Fruit fly (Drosophila melanogaster) whole organism, embryonic: ENCODE measurements around the gene Pld3.
A peak's percentile ranks its signal among the peaks of the same experiment; 100 is the strongest.

Experiments used
- Atf3 ChIP-seq: fragments of 200-800 bp; sonication (Bioruptor generic); optimal IDR thresholded peaks from 3 replicates; lab custom pipeline; 2016; ENCODE audit warnings: missing biosample characterization, missing genetic modification characterization
- CG10147 ChIP-seq: fragments of 200-800 bp; sonication (Bioruptor generic); optimal IDR thresholded peaks from 2 replicates; lab custom pipeline; 2019; ENCODE audit warnings: missing biosample characterization, mild to moderate bottlenecking, missing genetic modification characterization, moderate library complexity
- CG10209 ChIP-seq: fragments of 200-800 bp; sonication (Bioruptor generic); optimal IDR thresholded peaks from 3 replicates; lab custom pipeline; 2017; ENCODE audit warnings: missing biosample characterization, mild to moderate bottlenecking, missing genetic modification characterization, missing genetic modification reagents
- CG11723 ChIP-seq: fragments of 200-800 bp; sonication (Bioruptor generic); optimal IDR thresholded peaks from 2 replicates; lab custom pipeline; 2017; ENCODE audit warnings: missing biosample characterization, mild to moderate bottlenecking, missing genetic modification characterization
- CG12236 ChIP-seq: fragments of 200-800 bp; sonication (Bioruptor generic); optimal IDR thresholded peaks from 2 replicates; lab custom pipeline; 2016; ENCODE audit warnings: missing biosample characterization, missing genetic modification characterization
- CG14441 ChIP-seq: fragments of 200-800 bp; sonication (Bioruptor generic); IDR thresholded peaks from 2 replicates; pipeline ENCODE4 v1.3.6; 2022; ENCODE audit warnings: missing biosample characterization, missing genetic modification characterization
- CG15269 ChIP-seq: fragments of 200-800 bp; sonication (Bioruptor generic); optimal IDR thresholded peaks from 2 replicates; lab custom pipeline; 2018; ENCODE audit warnings: missing biosample characterization, mild to moderate bottlenecking, missing genetic modification characterization, moderate library complexity
- CG15479 ChIP-seq: fragments of 200-800 bp; sonication (Bioruptor generic); optimal IDR thresholded peaks from 3 replicates; lab custom pipeline; 2019; ENCODE audit warnings: missing biosample characterization, mild to moderate bottlenecking, missing genetic modification characterization, moderate library complexity
- CG15514 ChIP-seq: fragments of 200-800 bp; sonication (Bioruptor generic); optimal IDR thresholded peaks from 3 replicates; lab custom pipeline; 2017; ENCODE audit warnings: missing biosample characterization, missing genetic modification characterization, mild to moderate bottlenecking, moderate library complexity, missing genetic modification reagents
- CG17186 ChIP-seq: fragments of 200-800 bp; sonication (Bioruptor generic); optimal IDR thresholded peaks from 3 replicates; lab custom pipeline; 2017; ENCODE audit warnings: missing biosample characterization, missing genetic modification reagents, missing genetic modification characterization
- CG17829 ChIP-seq: fragments of 200-800 bp; optimal IDR thresholded peaks from 2 replicates; lab custom pipeline; 2019; ENCODE audit warnings: missing biosample characterization, mild to moderate bottlenecking, missing genetic modification characterization, moderate library complexity
- CG18011 ChIP-seq: fragments of 200-800 bp; sonication (Bioruptor generic); optimal IDR thresholded peaks from 2 replicates; lab custom pipeline; 2017; ENCODE audit warnings: missing biosample characterization, missing genetic modification characterization, mild to moderate bottlenecking, moderate library complexity, missing genotype
- CG2116 ChIP-seq: fragments of 200-800 bp; sonication (Bioruptor generic); optimal IDR thresholded peaks from 3 replicates; lab custom pipeline; 2018; ENCODE audit warnings: missing biosample characterization, mild to moderate bottlenecking, missing genetic modification characterization
- CG2889 ChIP-seq: fragments of 200-800 bp; sonication (Bioruptor generic); IDR thresholded peaks from 3 replicates; pipeline ENCODE4 v1.3.6; 2022; ENCODE audit warnings: missing biosample characterization, missing genetic modification characterization
- CG32767 ChIP-seq: fragments of 200-800 bp; sonication (Bioruptor generic); IDR thresholded peaks from 2 replicates; pipeline ENCODE4 v1.3.6; 2022; ENCODE audit warnings: missing biosample characterization, missing genetic modification characterization
- CG33213 ChIP-seq: fragments of 200-800 bp; sonication (Bioruptor generic); optimal IDR thresholded peaks from 3 replicates; lab custom pipeline; 2016; ENCODE audit warnings: missing biosample characterization, missing genetic modification characterization
- CG3847 ChIP-seq: fragments of 200-800 bp; sonication (Bioruptor generic); IDR thresholded peaks from 2 replicates; pipeline ENCODE4 v1.3.6; 2022; ENCODE audit warnings: missing biosample characterization, missing genetic modification characterization
- CG8924 ChIP-seq: fragments of 200-800 bp; optimal IDR thresholded peaks from 3 replicates; lab custom pipeline; 2019; ENCODE audit warnings: missing biosample characterization, mild to moderate bottlenecking, missing genetic modification characterization, moderate library complexity
- CG9817 ChIP-seq: fragments of 200-800 bp; sonication (Bioruptor generic); optimal IDR thresholded peaks from 2 replicates; lab custom pipeline; 2018; ENCODE audit warnings: missing biosample characterization, mild to moderate bottlenecking, missing genetic modification characterization, moderate library complexity
- Gug ChIP-seq: fragments of 200-800 bp; sonication (Bioruptor generic); IDR thresholded peaks from 4 replicates; pipeline ENCODE4 v1.3.6; 2022; ENCODE audit warnings: missing biosample characterization, missing genetic modification characterization
- HLH3B ChIP-seq: fragments of 200-800 bp; sonication (Bioruptor generic); IDR thresholded peaks from 2 replicates; pipeline ENCODE4 v1.3.6; 2022; ENCODE audit warnings: missing biosample characterization, missing genetic modification characterization
- HLH4C ChIP-seq: fragments of 200-800 bp; sonication (Bioruptor generic); IDR thresholded peaks from 3 replicates; pipeline ENCODE4 v1.3.6; 2022; ENCODE audit warnings: missing biosample characterization, missing genetic modification characterization; ENCODE audit not compliant: partially characterized antibody
- HLH54F ChIP-seq: fragments of 200-800 bp; sonication (Bioruptor generic); optimal IDR thresholded peaks from 3 replicates; lab custom pipeline; 2016; ENCODE audit warnings: missing biosample characterization, missing genetic modification characterization
- Hmx ChIP-seq: fragments of 200-800 bp; sonication (Bioruptor generic); optimal IDR thresholded peaks from 2 replicates; lab custom pipeline; 2016; ENCODE audit warnings: missing biosample characterization, missing genetic modification characterization
- Hr39 ChIP-seq: fragments of >200 bp; optimal IDR thresholded peaks from 2 replicates; lab custom pipeline; 2017
- Med ChIP-seq: fragments of 200-800 bp; sonication (Bioruptor generic); peaks from one replicate; lab custom pipeline; 2016; ENCODE audit warnings: missing biosample characterization, missing genetic modification characterization, mild to moderate bottlenecking, inconsistent platforms, moderate library complexity
- Ptx1 ChIP-seq: fragments of 200-800 bp; sonication (Bioruptor generic); IDR thresholded peaks from 2 replicates; pipeline ENCODE4 v1.3.6; 2022; ENCODE audit warnings: missing biosample characterization, missing genetic modification characterization
- Ravus ChIP-seq: fragments of 200-800 bp; sonication (Bioruptor generic); IDR thresholded peaks from 2 replicates; pipeline ENCODE4 v1.3.6; 2022; ENCODE audit warnings: missing biosample characterization, missing genetic modification characterization
- Rfx ChIP-seq: fragments of 200-800 bp; sonication (Bioruptor generic); IDR thresholded peaks from 2 replicates; pipeline ENCODE4 v1.3.6; 2022; ENCODE audit warnings: missing biosample characterization, missing genetic modification characterization
- Sry-δ ChIP-seq: fragments of 200-800 bp; sonication (Bioruptor generic); optimal IDR thresholded peaks from 2 replicates; lab custom pipeline; 2016; ENCODE audit warnings: missing biosample characterization, missing genetic modification characterization
- TFAM ChIP-seq: fragments of 200-800 bp; sonication (Bioruptor generic); optimal IDR thresholded peaks from 2 replicates; lab custom pipeline; 2017; ENCODE audit warnings: missing biosample characterization, missing genetic modification characterization, inconsistent platforms
- Taf1 ChIP-seq: fragments of 200-800 bp; sonication (Bioruptor generic); IDR thresholded peaks from 2 replicates; pipeline ENCODE4 v1.3.6; 2022; ENCODE audit warnings: missing biosample characterization, missing genetic modification characterization
- Usf ChIP-seq: fragments of 200-800 bp; sonication (Bioruptor generic); optimal IDR thresholded peaks from 2 replicates; lab custom pipeline; 2017; ENCODE audit warnings: missing genotype, missing biosample characterization, missing genetic modification characterization
- bigmax ChIP-seq: fragments of 200-800 bp; sonication (Bioruptor generic); optimal IDR thresholded peaks from 2 replicates; lab custom pipeline; 2018; ENCODE audit warnings: missing biosample characterization, mild to moderate bottlenecking, missing genetic modification characterization
- btn ChIP-seq: fragments of 200-800 bp; sonication (Bioruptor generic); optimal IDR thresholded peaks from 2 replicates; lab custom pipeline; 2016; ENCODE audit warnings: missing biosample characterization, missing genetic modification characterization
- cato ChIP-seq: fragments of 200-800 bp; sonication (Bioruptor generic); optimal IDR thresholded peaks from 2 replicates; lab custom pipeline; 2016; ENCODE audit warnings: missing biosample characterization, missing genetic modification characterization, borderline replicate concordance
- ci ChIP-seq: fragments of 200-800 bp; sonication (Bioruptor generic); IDR thresholded peaks from 3 replicates; pipeline ENCODE4 v1.3.6; 2022; ENCODE audit warnings: missing biosample characterization, missing genetic modification characterization
- emc ChIP-seq: fragments of 200-800 bp; sonication (Bioruptor generic); optimal IDR thresholded peaks from 2 replicates; lab custom pipeline; 2016; ENCODE audit warnings: missing biosample characterization, missing genetic modification characterization
- fd102C ChIP-seq: fragments of 200-800 bp; sonication (Bioruptor generic); optimal IDR thresholded peaks from 2 replicates; lab custom pipeline; 2018; ENCODE audit warnings: missing biosample characterization, mild to moderate bottlenecking, missing genetic modification characterization, moderate library complexity
- gce ChIP-seq: fragments of 200-800 bp; sonication (Bioruptor generic); IDR thresholded peaks from 3 replicates; pipeline ENCODE4 v1.3.6; 2022; ENCODE audit warnings: missing biosample characterization, missing genetic modification characterization
- jumu ChIP-seq: fragments of 200-800 bp; sonication (Bioruptor generic); optimal IDR thresholded peaks from 3 replicates; lab custom pipeline; 2016; ENCODE audit warnings: missing biosample characterization, missing genetic modification characterization
- lmd ChIP-seq: fragments of 200-800 bp; sonication (Bioruptor generic); IDR thresholded peaks from 2 replicates; pipeline ENCODE4 v1.3.6; 2022; ENCODE audit warnings: missing biosample characterization, missing genetic modification characterization
- luna ChIP-seq: fragments of 200-800 bp; sonication (Bioruptor generic); optimal IDR thresholded peaks from 2 replicates; lab custom pipeline; 2016; ENCODE audit warnings: missing biosample characterization, missing genetic modification characterization
- mam ChIP-seq: fragments of 200-800 bp; sonication (Bioruptor generic); optimal IDR thresholded peaks from 3 replicates; lab custom pipeline; 2016; ENCODE audit warnings: missing biosample characterization, missing genetic modification characterization
- pan ChIP-seq, 4 experiments: fragments of >200 bp in 3 of 4; fragments of 200-800 bp in 1 of 4; sonication (Bioruptor generic) in 1 of 4; optimal IDR thresholded peaks in 3 of 4; IDR thresholded peaks in 1 of 4; 2 replicates each; pipeline versions ENCODE4 v1.3.6 to Lab custom; 2017 to 2022; ENCODE audit warnings: missing biosample characterization in 2 of 4, missing genetic modification characterization in 2 of 4, mixed read lengths in 1 of 4
- pnt ChIP-seq: fragments of 200-800 bp; sonication (Bioruptor generic); optimal IDR thresholded peaks from 3 replicates; lab custom pipeline; 2016; ENCODE audit warnings: missing biosample characterization, missing genetic modification characterization
- psq ChIP-seq: fragments of 200-800 bp; sonication (Bioruptor generic); optimal IDR thresholded peaks from 2 replicates; lab custom pipeline; 2017; ENCODE audit warnings: missing biosample characterization, missing genetic modification characterization
- row ChIP-seq: fragments of 200-800 bp; sonication (Bioruptor generic); IDR thresholded peaks from 3 replicates; pipeline ENCODE4 v1.3.6; 2022; ENCODE audit warnings: missing biosample characterization, missing genetic modification characterization
- slou ChIP-seq: fragments of 200-800 bp; sonication (Bioruptor generic); optimal IDR thresholded peaks from 3 replicates; lab custom pipeline; 2016; ENCODE audit warnings: missing biosample characterization, missing genetic modification characterization
- tup ChIP-seq: fragments of 200-800 bp; sonication (Bioruptor generic); optimal IDR thresholded peaks from 2 replicates; lab custom pipeline; 2016; ENCODE audit warnings: missing biosample characterization, mild to moderate bottlenecking, missing genetic modification characterization, moderate library complexity
- wdn ChIP-seq: fragments of 200-800 bp; sonication (Bioruptor generic); IDR thresholded peaks from 2 replicates; pipeline ENCODE4 v1.3.6; 2022; ENCODE audit warnings: missing biosample characterization, missing genetic modification characterization
- z ChIP-seq: fragments of 200-800 bp; sonication (Bioruptor generic); IDR thresholded peaks from 3 replicates; pipeline ENCODE4 v1.3.6; 2022; ENCODE audit warnings: missing biosample characterization, missing genetic modification characterization

Gene Pld3

DNA sequence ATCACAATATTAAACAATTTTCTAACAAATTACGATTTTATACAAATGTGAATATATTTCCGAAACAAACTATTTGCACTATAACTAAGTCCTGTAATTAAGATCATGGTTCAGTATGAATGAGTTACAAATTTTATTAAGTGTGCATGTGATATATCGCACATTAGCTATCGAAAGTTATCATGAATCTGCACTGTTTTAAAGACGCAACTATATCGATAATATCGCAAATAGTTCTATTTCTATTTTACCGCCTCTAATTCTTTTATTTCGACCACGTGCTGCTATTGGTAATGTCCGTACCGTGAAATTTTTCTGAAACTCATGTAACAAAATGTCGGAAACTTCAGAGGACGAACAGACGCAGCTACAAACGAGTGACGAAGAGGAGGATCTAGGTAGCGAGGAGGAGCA lies 15.7 kb upstream of the Pld3 start, which contains the start of gene pths (continued):
- TF ChIP-seq fd102C (no peak), emc (no peak), Med (GFP tag; lab: Kevin White, UChicago) (peak; percentile 84), CG3847 (peak; percentile 59; the same call in 1 of the 2 replicates), slou (GFP tag; lab: Kevin White, UChicago) (peak; percentile 60), CG18011 (GFP tag; lab: Kevin White, UChicago) (no peak), wdn (GFP tag; lab: Robert Waterston, UW) (no peak), psq (GFP tag; lab: Kevin White, UChicago) (no peak), jumu (GFP tag; lab: Kevin White, UChicago) (peak; percentile 58), Atf3 (GFP tag; lab: Kevin White, UChicago) (no peak), CG17829 (tag; lab: Kevin White, UChicago) (peak; percentile 39), row (GFP tag; lab: Robert Waterston, UW) (peak; percentile 92), CG14441 (GFP tag; lab: Robert Waterston, UW) (peak; percentile 44; the same call in 1 of the 2 replicates), HLH4C (GFP tag; lab: Robert Waterston, UW) (peak; percentile 77), cato (GFP tag; lab: Kevin White, UChicago) (no peak), Taf1 (GFP tag; lab: Robert Waterston, UW) (no peak), CG10209 (GFP tag; lab: Kevin White, UChicago) (no peak), Hmx (GFP tag; lab: Kevin White, UChicago) (no peak), Usf (GFP tag; lab: Kevin White, UChicago) (peak; percentile 45), Ravus (GFP tag; lab: Robert Waterston, UW) (no peak), CG12236 (GFP tag; lab: Kevin White, UChicago) (no peak), CG11723 (GFP tag; lab: Kevin White, UChicago) (no peak), pan (optimal IDR thresholded peaks at IDR 0.05; lab: Kevin White, UChicago) (no peak), pan (GFP tag; optimal IDR thresholded peaks at IDR 0.05 in 1 of 2, IDR thresholded peaks at IDR 0.05 in 1 of 2) (peak in 1 of 2 experiments; percentile 51), CG17186 (GFP tag; lab: Kevin White, UChicago) (peak; percentile 65), HLH54F (GFP tag; lab: Kevin White, UChicago) (peak; percentile 60), CG15514 (GFP tag; lab: Kevin White, UChicago) (peak; percentile 72), pnt (GFP tag; lab: Kevin White, UChicago) (peak; percentile 56), z (GFP tag; lab: Robert Waterston, UW) (no peak), luna (GFP tag; lab: Kevin White, UChicago) (no peak), TFAM (no peak), CG32767 (GFP tag; lab: Robert Waterston, UW) (no peak), CG9817 (tag; lab: Kevin White, UChicago) (peak; percentile 68), CG2116 (peak; percentile 96), Sry-δ (GFP tag; lab: Kevin White, UChicago) (peak; percentile 97), ci (GFP tag; lab: Robert Waterston, UW) (no peak), CG15479 (GFP tag; lab: Kevin White, UChicago) (no peak), tup (GFP tag; lab: Kevin White, UChicago) (no peak), CG8924 (tag; lab: Kevin White, UChicago) (peak; percentile 15), HLH3B (GFP tag; lab: Robert Waterston, UW) (0 out of 2 replicates have a peak, but pooled peaks have one; percentile 4), Rfx (GFP tag; lab: Robert Waterston, UW) (peak; percentile 77), CG10147 (GFP tag; lab: Kevin White, UChicago) (no peak), CG33213 (peak; percentile 36), mam (peak; percentile 79), CG15269 (tag; lab: Kevin White, UChicago) (no peak), Hr39 (lab: Kevin White, UChicago) (no peak), bigmax (no peak), Gug (GFP tag; lab: Robert Waterston, UW) (no peak), CG2889 (GFP tag; lab: Robert Waterston, UW) (0 out of 3 replicates have a peak, but pooled peaks have one; percentile 31), lmd (GFP tag; lab: Robert Waterston, UW) (no peak; the same call in 1 of the 2 replicates), Ptx1 (GFP tag; lab: Robert Waterston, UW) (peak; percentile 70), gce (no peak), btn (GFP tag; lab: Kevin White, UChicago) (no peak)
